Worm (Caenorhabditis elegans): Measurements from ENCODE around the gene fbxa-131.

The fbxa-131 gene

ce11 chrV:19728731-19729130 lies 9.5 kb upstream of the fbxa-131 start, which contains the start of gene Y116F11A.3:
TSS of gene Y116F11A.3 (plus strand) at chrV:19729031.
- TF ChIP-seq sea-1 (GFP tag; conservative IDR thresholded peaks at IDR 0.05) (no peak), ets-7 (tag; optimal IDR thresholded peaks at IDR 0.05) (no peak), hmbx-1 (tag; optimal IDR thresholded peaks at IDR 0.05) (no peak)

ce11 chrV:19730280-19730679 lies 7.9 kb upstream of the fbxa-131 start, which contains the start of gene Y116F11A.1:
TSS of gene Y116F11A.1 (plus strand) at chrV:19730580.
- no peak for TF ChIP-seq hmg-4 (GFP tag; optimal IDR thresholded peaks at IDR 0.05)
- no peak for TF ChIP-seq ets-7 (tag; optimal IDR thresholded peaks at IDR 0.05)
- TF ChIP-seq scrt-1 (GFP tag; IDR thresholded peaks at IDR 0.05) = no peak
- TF ChIP-seq sea-1 (GFP tag; conservative IDR thresholded peaks at IDR 0.05) = no peak
- no peak for TF ChIP-seq B0310.2 (tag; optimal IDR thresholded peaks at IDR 0.05)
- no peak for TF ChIP-seq ceh-13 (GFP tag; optimal IDR thresholded peaks at IDR 0.05)
- TF ChIP-seq pes-1 (GFP tag; IDR thresholded peaks at IDR 0.05) = no peak
- no peak for TF ChIP-seq ama-1 (optimal IDR thresholded peaks at IDR 0.05)
- no peak for TF ChIP-seq hmbx-1 (tag; optimal IDR thresholded peaks at IDR 0.05)
- no peak for TF ChIP-seq flt-1 (GFP tag; IDR thresholded peaks at IDR 0.05)

ce11 chrV:19733728-19734127 lies 4.5 kb upstream of the fbxa-131 start:
- peak; percentile 54; the same call in 1 of the 2 replicates for TF ChIP-seq pes-1 (GFP tag; IDR thresholded peaks at IDR 0.05)
- TF ChIP-seq sea-1 (GFP tag; conservative IDR thresholded peaks at IDR 0.05) = no peak

- TF ChIP-seq B0310.2 (tag; optimal IDR thresholded peaks at IDR 0.05) (no peak), sea-1 (GFP tag; conservative IDR thresholded peaks at IDR 0.05) (no peak)
These were observed 759 bp upstream of the fbxa-131 start, which contains the start of gene W04E12.7 for ce11 chrV:19737458-19737857. TSS of gene W04E12.7 (minus strand) at chrV:19737558.

- no peak for TF ChIP-seq pes-1 (GFP tag; IDR thresholded peaks at IDR 0.05)
- no peak for TF ChIP-seq hmg-4 (GFP tag; optimal IDR thresholded peaks at IDR 0.05)
- TF ChIP-seq F13C5.2 (tag; optimal IDR thresholded peaks at IDR 0.05) = no peak
- no peak for TF ChIP-seq ama-1 (optimal IDR thresholded peaks at IDR 0.05)
- TF ChIP-seq hmbx-1 (tag; optimal IDR thresholded peaks at IDR 0.05) = no peak
- no peak for TF ChIP-seq scrt-1 (GFP tag; IDR thresholded peaks at IDR 0.05)
These were observed 2.8 kb downstream of the fbxa-131 start, which contains the start of gene W04E12.2 for ce11 chrV:19741034-19741433. TSS of gene W04E12.2 (minus strand) at chrV:19741134.

- TF ChIP-seq tbx-11 (GFP tag; IDR thresholded peaks at IDR 0.05) = no peak
- TF ChIP-seq ama-1 (optimal IDR thresholded peaks at IDR 0.05) = no peak
- no peak for TF ChIP-seq sea-1 (GFP tag; conservative IDR thresholded peaks at IDR 0.05)
- TF ChIP-seq F13C5.2 (tag; optimal IDR thresholded peaks at IDR 0.05) = no peak
- TF ChIP-seq hnd-1 (tag; optimal IDR thresholded peaks at IDR 0.05) = no peak
- no peak for TF ChIP-seq tra-4 (tag; optimal IDR thresholded peaks at IDR 0.05)
- no peak for TF ChIP-seq ets-7 (tag; optimal IDR thresholded peaks at IDR 0.05)
- no peak for TF ChIP-seq pes-1 (GFP tag; IDR thresholded peaks at IDR 0.05)
- TF ChIP-seq aly-1 (tag; optimal IDR thresholded peaks at IDR 0.05) = no peak
- TF ChIP-seq scrt-1 (GFP tag; IDR thresholded peaks at IDR 0.05) = no peak
- no peak for TF ChIP-seq B0310.2 (tag; optimal IDR thresholded peaks at IDR 0.05)
- TF ChIP-seq ceh-36 (tag; optimal IDR thresholded peaks at IDR 0.05) = no peak
- TF ChIP-seq tbx-37 (GFP tag; conservative IDR thresholded peaks at IDR 0.05) = no peak
These were observed 3.4 kb downstream of the fbxa-131 start, which contains the start of gene W04E12.3 for ce11 chrV:19741651-19742050. TSS of gene W04E12.3 (plus strand) at chrV:19741951.

ce11 chrV:19743305-19743704 lies 5.1 kb downstream of the fbxa-131 start, which contains the start of gene W04E12.4:
TSS of gene W04E12.4 (plus strand) at chrV:19743605.
- TF ChIP-seq B0310.2 (tag; optimal IDR thresholded peaks at IDR 0.05) = no peak
- no peak for TF ChIP-seq ets-7 (tag; optimal IDR thresholded peaks at IDR 0.05)
- no peak for TF ChIP-seq hnd-1 (tag; optimal IDR thresholded peaks at IDR 0.05)
- TF ChIP-seq hmbx-1 (tag; optimal IDR thresholded peaks at IDR 0.05) = no peak
- no peak for TF ChIP-seq tbx-11 (GFP tag; IDR thresholded peaks at IDR 0.05)
- TF ChIP-seq flt-1 (GFP tag; IDR thresholded peaks at IDR 0.05) = no peak
- TF ChIP-seq sea-1 (GFP tag; conservative IDR thresholded peaks at IDR 0.05) = no peak
- no peak for TF ChIP-seq F13C5.2 (tag; optimal IDR thresholded peaks at IDR 0.05)
- no peak for TF ChIP-seq scrt-1 (GFP tag; IDR thresholded peaks at IDR 0.05)
- TF ChIP-seq hmg-4 (GFP tag; optimal IDR thresholded peaks at IDR 0.05) = no peak
- no peak for TF ChIP-seq ceh-13 (GFP tag; optimal IDR thresholded peaks at IDR 0.05)
- TF ChIP-seq pes-1 (GFP tag; IDR thresholded peaks at IDR 0.05) = no peak
- no peak for TF ChIP-seq tbx-37 (GFP tag; conservative IDR thresholded peaks at IDR 0.05)
- TF ChIP-seq ceh-36 (tag; optimal IDR thresholded peaks at IDR 0.05) = no peak

ce11 chrV:19743794-19744193 lies 5.6 kb downstream of the fbxa-131 start:
- TF ChIP-seq hmbx-1 (tag; optimal IDR thresholded peaks at IDR 0.05) (no peak), tra-4 (tag; optimal IDR thresholded peaks at IDR 0.05) (no peak), sea-1 (GFP tag; conservative IDR thresholded peaks at IDR 0.05) (0 out of 2 replicates have a peak, but pooled peaks have one; percentile 32)

ce11 chrV:19744210-19744609 lies 6.0 kb downstream of the fbxa-131 start:
- TF ChIP-seq flt-1 (GFP tag; IDR thresholded peaks at IDR 0.05) (no peak), ceh-13 (GFP tag; optimal IDR thresholded peaks at IDR 0.05) (no peak), pes-1 (GFP tag; IDR thresholded peaks at IDR 0.05) (no peak), scrt-1 (GFP tag; IDR thresholded peaks at IDR 0.05) (no peak), ama-1 (optimal IDR thresholded peaks at IDR 0.05) (no peak), F13C5.2 (tag; optimal IDR thresholded peaks at IDR 0.05) (no peak), ets-7 (tag; optimal IDR thresholded peaks at IDR 0.05) (no peak), tbx-37 (GFP tag; conservative IDR thresholded peaks at IDR 0.05) (no peak), ceh-36 (tag; optimal IDR thresholded peaks at IDR 0.05) (no peak), tra-4 (tag; optimal IDR thresholded peaks at IDR 0.05) (no peak), sea-1 (GFP tag; conservative IDR thresholded peaks at IDR 0.05) (no peak), B0310.2 (tag; optimal IDR thresholded peaks at IDR 0.05) (no peak), aly-1 (tag; optimal IDR thresholded peaks at IDR 0.05) (no peak), hmbx-1 (tag; optimal IDR thresholded peaks at IDR 0.05) (no peak), tbx-11 (GFP tag; IDR thresholded peaks at IDR 0.05) (no peak)

Measured in whole organism, early embryonic.